Worm (Caenorhabditis elegans): ENCODE data around the gene Y57A10B.7.

- TF ChIP-seq attf-5 (GFP tag; optimal IDR thresholded peaks at IDR 0.05) (no peak), lin-35 (GFP tag; optimal IDR thresholded peaks at IDR 0.05) (no peak), ama-1 (optimal IDR thresholded peaks at IDR 0.05) (no peak), ama-1 (GFP tag; optimal IDR thresholded peaks at IDR 0.05) (no peak), ekl-4 (GFP tag; IDR thresholded peaks at IDR 0.05) (no peak), snpc-4 (GFP tag; optimal IDR thresholded peaks at IDR 0.05) (no peak), snpc-4 (tag; optimal IDR thresholded peaks at IDR 0.05) (peak in 2 of 4 experiments; percentile 36 to 75), madf-6 (GFP tag; IDR thresholded peaks at IDR 0.05) (no peak), egl-18 (GFP tag; IDR thresholded peaks at IDR 0.05) (no peak), sea-2 (GFP tag; IDR thresholded peaks at IDR 0.05) (no peak), pbrm-1 (GFP tag; IDR thresholded peaks at IDR 0.05) (no peak), B0035.1 (tag; optimal IDR thresholded peaks at IDR 0.05) (no peak), repo-1 (tag; optimal IDR thresholded peaks at IDR 0.05) (no peak)
These were observed 41.7 kb upstream of the Y57A10B.7 start for ce11 chrII:12435202-12435872.

Measured in whole organism, young adult.